Worm (Caenorhabditis elegans) whole organism, young adult: ENCODE data around the gene ZK1240.5.

Experiments used
- B0261.1 ChIP-seq: sonication (generic microtip); optimal IDR thresholded peaks from 2 replicates; lab custom pipeline; 2016; ENCODE audit warnings: mild to moderate bottlenecking, missing genetic modification characterization, moderate library complexity, missing compliant biosample characterization
- B0336.3 ChIP-seq: fragments of 200-800 bp; sonication (Bioruptor generic); IDR thresholded peaks from 2 replicates; pipeline ENCODE4 v1.3.6; 2022; ENCODE audit warnings: missing genetic modification characterization, missing compliant biosample characterization
- C06A6.2 ChIP-seq: fragments of 200-800 bp; sonication (Bioruptor generic); conservative IDR thresholded peaks from 2 replicates; pipeline ENCODE4 v1.3.6; 2022; ENCODE audit warnings: missing genetic modification characterization, missing compliant biosample characterization
- C17E4.6 ChIP-seq: fragments of 200-800 bp; sonication (Bioruptor generic); IDR thresholded peaks from 2 replicates; pipeline ENCODE4 v1.3.6; 2022; ENCODE audit warnings: missing genetic modification reagents, missing genetic modification characterization, missing compliant biosample characterization
- F10E7.11 ChIP-seq: sonication (generic microtip); optimal IDR thresholded peaks from 2 replicates; lab custom pipeline; 2017; ENCODE audit warnings: mild to moderate bottlenecking, missing genetic modification characterization, moderate library complexity, missing compliant biosample characterization
- F22D6.2 ChIP-seq: sonication (generic microtip); optimal IDR thresholded peaks from 2 replicates; lab custom pipeline; 2016; ENCODE audit warnings: mild to moderate bottlenecking, missing genetic modification characterization, missing compliant biosample characterization
- F33H1.4 ChIP-seq: fragments of 200-800 bp; sonication (Bioruptor generic); IDR thresholded peaks from 2 replicates; pipeline ENCODE4 v1.3.6; 2022; ENCODE audit warnings: missing genetic modification reagents, missing genetic modification characterization, missing compliant biosample characterization
- F57C9.4 ChIP-seq: sonication (generic microtip); optimal IDR thresholded peaks from 2 replicates; lab custom pipeline; 2017; ENCODE audit warnings: mild to moderate bottlenecking, missing genetic modification characterization, missing compliant biosample characterization
- ZK185.1 ChIP-seq: sonication (generic microtip); optimal IDR thresholded peaks from 2 replicates; lab custom pipeline; 2016; ENCODE audit warnings: mild to moderate bottlenecking, missing genetic modification characterization, missing compliant biosample characterization; ENCODE audit not compliant: poor library complexity, severe bottlenecking
- aptf-3 ChIP-seq: fragments of 200-800 bp; sonication (Bioruptor generic); IDR thresholded peaks from 2 replicates; pipeline ENCODE4 v1.3.6; 2022; ENCODE audit warnings: missing genetic modification characterization, missing compliant biosample characterization
- attf-3 ChIP-seq: fragments of 200-800 bp; sonication (Bioruptor generic); conservative IDR thresholded peaks from 2 replicates; pipeline ENCODE4 v1.3.6; 2022; ENCODE audit warnings: missing genetic modification reagents, missing genetic modification characterization, missing compliant biosample characterization
- attf-5 ChIP-seq: fragments of 200-800 bp; sonication (Bioruptor generic); optimal IDR thresholded peaks from 2 replicates; lab custom pipeline; 2018; ENCODE audit warnings: mild to moderate bottlenecking, missing genetic modification characterization, missing compliant biosample characterization
- cebp-1 ChIP-seq, 2 experiments: fragments of 200-800 bp in 1 of 2; sonication (Bioruptor generic) in 1 of 2; sonication (generic microtip) in 1 of 2; IDR thresholded peaks in 1 of 2; optimal IDR thresholded peaks in 1 of 2; 2 replicates each; pipeline versions ENCODE4 v1.3.6 to Lab custom; 2017 to 2022; ENCODE audit warnings: missing compliant biosample characterization in 2 of 2, missing genetic modification characterization in 2 of 2, mild to moderate bottlenecking in 1 of 2, missing genetic modification reagents in 1 of 2, moderate library complexity in 1 of 2
- ceh-27 ChIP-seq: fragments of 200-800 bp; sonication (Bioruptor generic); optimal IDR thresholded peaks from 2 replicates; lab custom pipeline; 2018; ENCODE audit warnings: mild to moderate bottlenecking, missing genetic modification characterization, moderate library complexity, missing compliant biosample characterization
- chd-7 ChIP-seq: sonication (generic microtip); optimal IDR thresholded peaks from 2 replicates; lab custom pipeline; 2016; ENCODE audit warnings: mild to moderate bottlenecking, missing genetic modification characterization, moderate library complexity, missing compliant biosample characterization
- die-1 ChIP-seq: sonication (generic microtip); optimal IDR thresholded peaks from 2 replicates; lab custom pipeline; 2016; ENCODE audit warnings: missing genotype, mild to moderate bottlenecking, missing genetic modification characterization, missing compliant biosample characterization
- egl-44 ChIP-seq: fragments of 200-800 bp; sonication (Bioruptor generic); IDR thresholded peaks from 2 replicates; pipeline ENCODE4 v1.3.6; 2022; ENCODE audit warnings: missing genetic modification reagents, missing genetic modification characterization, missing compliant biosample characterization
- fkh-3 ChIP-seq: sonication (generic microtip); optimal IDR thresholded peaks from 2 replicates; lab custom pipeline; 2016; ENCODE audit warnings: mild to moderate bottlenecking, missing genetic modification characterization, missing compliant biosample characterization
- hlh-12 ChIP-seq: sonication (generic microtip); optimal IDR thresholded peaks from 2 replicates; lab custom pipeline; 2016; ENCODE audit warnings: missing genetic modification characterization, missing compliant biosample characterization
- hlh-26 ChIP-seq: fragments of 200-800 bp; sonication (Bioruptor generic); conservative IDR thresholded peaks from 2 replicates; pipeline ENCODE4 v1.3.6; 2022; ENCODE audit warnings: missing genetic modification reagents, missing genetic modification characterization, missing compliant biosample characterization
- hmg-1.2 ChIP-seq: fragments of 200-800 bp; sonication (Bioruptor generic); IDR thresholded peaks from 2 replicates; pipeline ENCODE4 v1.3.6; 2022; ENCODE audit warnings: missing genetic modification reagents, missing genetic modification characterization, missing compliant biosample characterization
- hsf-1 ChIP-seq: fragments of 200-800 bp; sonication (Bioruptor generic); IDR thresholded peaks from 2 replicates; pipeline ENCODE4 v1.3.6; 2022; ENCODE audit warnings: missing genetic modification reagents, missing genetic modification characterization, missing compliant biosample characterization
- lir-1 ChIP-seq: fragments of 200-800 bp; sonication (Bioruptor generic); conservative IDR thresholded peaks from 2 replicates; pipeline ENCODE4 v1.3.6; 2022; ENCODE audit warnings: missing genetic modification reagents, missing genetic modification characterization, missing compliant biosample characterization
- lsl-1 ChIP-seq: fragments of 200-800 bp; sonication (Bioruptor generic); optimal IDR thresholded peaks from 2 replicates; lab custom pipeline; 2018; ENCODE audit warnings: mild to moderate bottlenecking, missing genetic modification characterization, moderate library complexity, missing compliant biosample characterization
- nfya-1 ChIP-seq: sonication (generic microtip); optimal IDR thresholded peaks from 2 replicates; lab custom pipeline; 2017; ENCODE audit warnings: antibody characterized with exemption, missing compliant biosample characterization, missing genetic modification characterization, borderline replicate concordance; ENCODE audit not compliant: insufficient read depth
- snpc-1.1 ChIP-seq: sonication (generic microtip); optimal IDR thresholded peaks from 2 replicates; lab custom pipeline; 2017; ENCODE audit warnings: missing genetic modification characterization, mild to moderate bottlenecking, missing compliant biosample characterization, antibody characterized with exemption, moderate library complexity, missing genotype, missing genetic modification reagents; ENCODE audit not compliant: insufficient read depth
- snpc-3.4 ChIP-seq: sonication (generic microtip); optimal IDR thresholded peaks from 2 replicates; lab custom pipeline; 2017; ENCODE audit warnings: missing genetic modification characterization, mild to moderate bottlenecking, missing compliant biosample characterization, antibody characterized with exemption, moderate library complexity, missing genotype, missing genetic modification reagents
- sptf-2 ChIP-seq: fragments of 200-800 bp; sonication (Bioruptor generic); optimal IDR thresholded peaks from 2 replicates; lab custom pipeline; 2018; ENCODE audit warnings: mild to moderate bottlenecking, missing genetic modification characterization, missing compliant biosample characterization
- tbx-9 ChIP-seq: sonication (generic microtip); optimal IDR thresholded peaks from 2 replicates; lab custom pipeline; 2016; ENCODE audit warnings: borderline replicate concordance, missing genetic modification characterization, inconsistent platforms, missing compliant biosample characterization
- unc-130 ChIP-seq: sonication (generic microtip); optimal IDR thresholded peaks from 2 replicates; lab custom pipeline; 2016; ENCODE audit warnings: missing genetic modification reagents, missing genetic modification characterization, missing compliant biosample characterization

Gene ZK1240.5

ce11 chrII:2348005-2348404, 30.3 kb upstream of the ZK1240.5 start:
- peak; percentile 93 for TF ChIP-seq hsf-1 (GFP tag; lab: Robert Waterston, UW)

- TF ChIP-seq unc-130 (GFP tag; lab: Kevin White, UChicago) (no peak), C06A6.2 (GFP tag; lab: Robert Waterston, UW) (no peak), snpc-1.1 (tag; lab: Kevin White, UChicago) (no peak), lsl-1 (GFP tag; lab: Kevin White, UChicago) (no peak)
Observed at ce11 chrII:2346672-2347071, 28.9 kb upstream of the ZK1240.5 start, which contains the start of gene F43C11.4. Gene F43C11.4 (plus strand): TSS chrII:2346972.

ce11 chrII:2342004-2342479, 24.3 kb upstream of the ZK1240.5 start, which contains the start of gene F43C11.6:
Gene F43C11.6 (plus strand): TSS chrII:2342429.
- TF ChIP-seq F22D6.2 (tag; lab: Kevin White, UChicago) = no peak
- no peak for TF ChIP-seq aptf-3 (GFP tag; lab: Robert Waterston, UW)
- TF ChIP-seq attf-5 (GFP tag; lab: Kevin White, UChicago) = peak; percentile 25
- TF ChIP-seq sptf-2 = no peak
- peak; percentile 89 for TF ChIP-seq attf-3 (GFP tag; lab: Robert Waterston, UW)
- TF ChIP-seq ceh-27 (GFP tag; lab: Kevin White, UChicago) = no peak
- TF ChIP-seq nfya-1 (tag; lab: Kevin White, UChicago) = no peak

- TF ChIP-seq B0336.3 (no peak), B0261.1 (tag; lab: Kevin White, UChicago) (no peak), hlh-12 (tag; lab: Kevin White, UChicago) (no peak), cebp-1 (GFP tag; IDR thresholded peaks at IDR 0.05; lab: Robert Waterston, UW) (no peak), cebp-1 (tag; optimal IDR thresholded peaks at IDR 0.05; lab: Kevin White, UChicago) (no peak), chd-7 (tag; lab: Kevin White, UChicago) (no peak), ZK185.1 (tag; lab: Kevin White, UChicago) (no peak), snpc-3.4 (tag; lab: Kevin White, UChicago) (no peak), F57C9.4 (tag; lab: Kevin White, UChicago) (no peak), hlh-26 (GFP tag; lab: Robert Waterston, UW) (no peak), die-1 (tag; lab: Kevin White, UChicago) (no peak), tbx-9 (tag; lab: Kevin White, UChicago) (no peak), egl-44 (GFP tag; lab: Robert Waterston, UW) (no peak), fkh-3 (tag; lab: Kevin White, UChicago) (no peak), lir-1 (GFP tag; lab: Robert Waterston, UW) (no peak), F10E7.11 (tag; lab: Kevin White, UChicago) (no peak)
Observed at ce11 chrII:2341515-2341914, 23.8 kb upstream of the ZK1240.5 start, which contains the start of gene enri-1. Gene enri-1 (minus strand): TSS chrII:2341615.

- TF ChIP-seq F33H1.4 (GFP tag; lab: Robert Waterston, UW) = no peak
- TF ChIP-seq hmg-1.2 (GFP tag; lab: Robert Waterston, UW) = peak; percentile 47; the same call in 1 of the 2 replicates
- TF ChIP-seq die-1 (tag; lab: Kevin White, UChicago) = no peak
- TF ChIP-seq C17E4.6 (GFP tag; lab: Robert Waterston, UW) = no peak
Observed at ce11 chrII:2340974-2341373, 23.2 kb upstream of the ZK1240.5 start.
